Worm (Caenorhabditis elegans): ENCODE data around the gene lsm-5.

ce11 chrV:15544898-15545297 lies 25.3 kb upstream of the lsm-5 start, which contains the start of gene glb-14:
- TF ChIP-seq tra-1 (GFP tag; IDR thresholded peaks at IDR 0.05) (no peak), R02D3.7 (tag; optimal IDR thresholded peaks at IDR 0.05) (no peak), nhr-237 (tag; optimal IDR thresholded peaks at IDR 0.05) (no peak), nhr-48 (tag; optimal IDR thresholded peaks at IDR 0.05) (no peak), lsy-2 (tag; optimal IDR thresholded peaks at IDR 0.05) (no peak), pqm-1 (tag; optimal IDR thresholded peaks at IDR 0.05) (no peak), fkh-10 (GFP tag; optimal IDR thresholded peaks at IDR 0.05) (no peak)
